Worm (Caenorhabditis elegans): ENCODE data around the gene fbxa-74.

DNA sequence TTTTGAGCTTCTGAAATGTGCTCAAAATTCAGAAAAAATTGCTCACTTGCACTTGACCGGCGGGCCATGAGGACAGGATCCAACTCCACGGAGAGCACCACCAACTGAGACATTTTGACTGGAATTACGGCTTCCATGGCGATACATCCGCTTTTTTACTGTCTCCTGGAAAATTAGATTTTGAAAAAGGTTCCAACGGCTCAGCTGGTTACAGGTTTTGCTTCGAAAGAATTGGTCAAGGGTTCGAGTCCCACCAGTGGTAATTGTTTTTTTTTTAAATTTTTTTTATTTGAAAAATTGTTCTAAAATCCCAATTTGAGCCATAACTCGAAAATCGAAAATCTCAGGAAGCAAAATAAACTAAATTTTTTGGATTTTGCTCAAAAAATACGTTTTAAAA lies 36.4 kb downstream of the fbxa-74 start:
- TF ChIP-seq ama-1 (optimal IDR thresholded peaks at IDR 0.05) (no peak), pha-2 (tag; optimal IDR thresholded peaks at IDR 0.05) (no peak), pax-1 (tag; optimal IDR thresholded peaks at IDR 0.05) (no peak), fkh-10 (GFP tag; optimal IDR thresholded peaks at IDR 0.05) (no peak), unc-86 (tag; optimal IDR thresholded peaks at IDR 0.05) (no peak), tbx-7 (tag; optimal IDR thresholded peaks at IDR 0.05) (no peak), ceh-9 (tag; optimal IDR thresholded peaks at IDR 0.05) (no peak), fax-1 (tag; optimal IDR thresholded peaks at IDR 0.05) (no peak), F13H6.1 (tag; optimal IDR thresholded peaks at IDR 0.05) (no peak)

Data from whole organism, late embryonic.